Worm (Caenorhabditis elegans) whole organism, L3 larva: ENCODE data around the gene ucr-2.3.

Experiments used
- ama-1 ChIP-seq: fragments of 150-350 bp; optimal IDR thresholded peaks from 2 replicates; lab custom pipeline; 2018
- ceh-16 ChIP-seq: sonication (generic microtip); optimal IDR thresholded peaks from 2 replicates; lab custom pipeline; 2017; ENCODE audit warnings: missing biosample characterization, missing genetic modification characterization
- elt-1 ChIP-seq: fragments of 150-350 bp; optimal IDR thresholded peaks from 2 replicates; lab custom pipeline; 2014; ENCODE audit warnings: missing biosample characterization, missing genetic modification characterization
- elt-2 ChIP-seq: sonication (generic microtip); optimal IDR thresholded peaks from 2 replicates; lab custom pipeline; 2016; ENCODE audit warnings: missing genetic modification reagents, mild to moderate bottlenecking, missing genetic modification characterization, missing compliant biosample characterization
- fkh-10 ChIP-seq: sonication (generic microtip); optimal IDR thresholded peaks from 2 replicates; lab custom pipeline; 2017; ENCODE audit warnings: missing biosample characterization, missing genetic modification reagents, missing genetic modification characterization
- mml-1 ChIP-seq: fragments of 150-350 bp; sonication (generic microtip); optimal IDR thresholded peaks from 3 replicates; lab custom pipeline; 2014; ENCODE audit warnings: missing biosample characterization, missing genetic modification characterization
- nfya-1 ChIP-seq: sonication (generic microtip); optimal IDR thresholded peaks from 2 replicates; lab custom pipeline; 2017; ENCODE audit warnings: missing genetic modification characterization, mild to moderate bottlenecking, missing compliant biosample characterization, antibody characterized with exemption, moderate library complexity; ENCODE audit not compliant: insufficient read depth
- nhr-76 ChIP-seq: fragments of 150-350 bp; sonication (generic microtip); optimal IDR thresholded peaks from 5 replicates; lab custom pipeline; 2014; ENCODE audit warnings: missing biosample characterization, missing genetic modification characterization
- unc-39 ChIP-seq: sonication (generic microtip); optimal IDR thresholded peaks from 4 replicates; lab custom pipeline; 2017; ENCODE audit warnings: missing biosample characterization, missing genetic modification characterization

Gene ucr-2.3

DNA sequence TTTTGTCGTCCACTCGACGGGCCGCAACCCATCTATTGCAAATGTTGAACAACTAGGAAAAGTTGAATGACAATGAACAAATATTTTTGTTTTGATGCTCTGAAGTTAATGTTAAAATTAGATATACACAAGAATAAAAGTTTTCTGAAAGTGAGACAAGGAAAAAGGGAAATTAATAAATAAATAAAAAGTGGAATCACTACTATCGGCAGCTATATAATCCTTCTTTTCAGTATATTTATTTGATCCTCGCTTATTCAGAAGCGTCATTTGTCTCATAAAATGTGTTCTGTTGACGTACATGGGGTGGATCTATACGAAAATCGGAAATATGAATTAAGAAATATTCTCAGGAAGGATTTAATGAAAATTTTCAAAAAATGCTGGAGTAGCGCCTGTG is 46.6 kb downstream of the ucr-2.3 start, which contains the start of gene pef-1:
Gene pef-1, minus strand, starts transcription at position 101 of the 400 bp plus-strand sequence.
- no peak for TF ChIP-seq ceh-16 (tag; lab: Kevin White, UChicago)
- no peak for TF ChIP-seq fkh-10 (GFP tag; lab: Kevin White, UChicago)
- TF ChIP-seq nfya-1 (tag; lab: Kevin White, UChicago) = no peak
- TF ChIP-seq nhr-76 (tag; lab: Kevin White, UChicago) = no peak
- no peak for TF ChIP-seq unc-39 (tag; lab: Kevin White, UChicago)
- no peak for TF ChIP-seq ama-1 (lab: Kevin White, UChicago)
- TF ChIP-seq mml-1 (tag; lab: Kevin White, UChicago) = no peak
- TF ChIP-seq elt-2 (tag; lab: Kevin White, UChicago) = no peak
- TF ChIP-seq elt-1 = no peak
